Worm (Caenorhabditis elegans): ENCODE measurements around the gene D1005.10.
A peak's percentile ranks its signal among the peaks of the same experiment; 100 is the strongest.

D1005.10 gene

DNA sequence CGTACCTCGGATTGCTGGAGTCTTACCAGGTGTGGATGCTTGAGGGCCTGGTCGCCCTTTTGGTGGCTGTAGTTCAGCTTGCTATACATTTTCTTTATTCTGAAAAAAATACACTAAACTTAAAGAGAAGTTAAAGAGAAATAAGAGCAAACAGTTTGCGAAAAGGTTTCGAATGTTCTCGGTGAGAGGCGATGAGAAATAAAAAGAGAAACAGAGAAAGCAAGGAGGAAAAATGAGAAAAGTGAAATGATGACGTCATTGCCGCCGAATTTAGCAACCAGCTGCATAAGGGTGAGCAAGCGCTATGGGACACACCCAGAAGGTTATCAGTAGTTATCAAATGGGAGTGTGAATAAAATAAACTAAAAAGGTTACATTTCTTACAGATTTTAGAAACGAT, 32.2 kb downstream of the D1005.10 start, which contains the start of gene cebp-1:
cebp-1 (minus strand) TSS at position 99 of the 400 bp plus-strand sequence.
- TF ChIP-seq lin-32 (GFP tag; optimal IDR thresholded peaks at IDR 0.05) = no peak
- no peak for TF ChIP-seq zip-8 (tag; optimal IDR thresholded peaks at IDR 0.05)
- no peak for TF ChIP-seq elt-3 (tag; optimal IDR thresholded peaks at IDR 0.05)
- TF ChIP-seq lsy-2 (tag; optimal IDR thresholded peaks at IDR 0.05) = no peak
- TF ChIP-seq ztf-11 (tag; optimal IDR thresholded peaks at IDR 0.05) = no peak
- TF ChIP-seq nhr-28 (tag; optimal IDR thresholded peaks at IDR 0.05) = no peak
- no peak for TF ChIP-seq snpc-4 (tag; optimal IDR thresholded peaks at IDR 0.05)
- no peak for TF ChIP-seq unc-120 (tag; optimal IDR thresholded peaks at IDR 0.05; ENCODE audit: poor library complexity, severe bottlenecking)
- TF ChIP-seq ces-1 (GFP tag; optimal IDR thresholded peaks at IDR 0.05) = no peak
- TF ChIP-seq unc-62 (GFP tag; optimal IDR thresholded peaks at IDR 0.05) = no peak
- TF ChIP-seq cnd-1 (tag; optimal IDR thresholded peaks at IDR 0.05) = no peak
- no peak for TF ChIP-seq tbx-8 (GFP tag; optimal IDR thresholded peaks at IDR 0.05)
- TF ChIP-seq ceh-39 (tag; optimal IDR thresholded peaks at IDR 0.05) = no peak
- no peak for TF ChIP-seq ceh-43 (GFP tag; optimal IDR thresholded peaks at IDR 0.05)

DNA sequence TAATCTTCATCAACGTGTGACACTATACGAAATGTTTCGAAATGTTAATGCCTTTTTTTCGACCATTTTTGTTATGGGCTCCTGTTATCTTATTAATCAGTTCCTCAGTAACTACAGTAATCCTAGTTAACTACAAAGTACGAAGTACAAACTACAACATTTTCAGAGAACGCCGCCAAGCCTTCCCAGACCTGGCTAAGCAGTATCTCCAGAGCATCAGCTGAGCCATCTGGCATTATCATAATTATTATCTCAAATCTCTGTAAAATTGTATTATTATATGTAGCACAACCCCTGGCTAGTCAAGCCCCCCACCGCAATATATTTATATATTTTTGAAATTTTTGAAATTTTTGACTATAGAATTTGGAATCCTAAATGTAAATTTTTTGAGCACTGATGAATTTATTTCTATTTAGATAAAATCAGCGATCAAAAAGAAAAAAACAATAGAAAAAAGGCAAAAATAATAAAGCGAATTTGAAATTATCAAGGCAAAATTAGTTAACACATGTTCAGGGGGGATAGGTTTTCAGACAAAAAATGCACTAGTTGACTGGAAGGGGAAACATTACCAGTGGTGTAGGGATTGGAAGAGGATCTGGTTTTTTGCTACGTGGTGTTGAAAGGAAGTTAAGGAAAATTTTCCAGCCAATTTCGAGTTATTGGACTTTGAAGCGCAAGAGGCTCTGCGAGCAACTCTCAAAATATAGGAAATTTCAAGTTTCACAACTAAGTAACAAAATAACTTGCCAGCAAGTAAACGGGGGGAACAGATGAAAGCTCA, 34.0 kb downstream of the D1005.10 start:
- TF ChIP-seq sptf-1 (tag; optimal IDR thresholded peaks at IDR 0.05) = no peak
- no peak for TF ChIP-seq elt-1 (tag; optimal IDR thresholded peaks at IDR 0.05; ENCODE audit: borderline replicate concordance, insufficient read depth)
- no peak for TF ChIP-seq lin-32 (GFP tag; optimal IDR thresholded peaks at IDR 0.05)

DNA sequence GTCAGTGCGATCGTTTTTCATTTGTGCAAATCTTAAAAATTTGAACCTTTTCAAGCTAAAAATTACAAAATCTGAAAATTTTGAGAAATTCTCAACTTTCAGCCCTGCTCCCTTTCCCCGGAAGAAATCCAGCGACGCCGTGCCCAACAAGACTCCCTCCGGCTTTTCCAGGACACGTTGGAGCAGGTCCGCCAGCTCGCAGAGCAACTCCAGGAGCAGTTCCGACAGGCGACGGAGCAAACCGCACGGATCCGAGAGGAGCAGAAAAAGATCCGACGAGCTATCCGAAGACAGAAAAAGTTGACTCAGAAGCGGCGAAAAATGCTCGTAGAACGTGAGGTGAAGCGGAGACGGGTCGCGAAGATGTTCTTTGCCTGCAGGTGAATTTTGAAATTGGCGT, 34.7 kb downstream of the D1005.10 start:
- TF ChIP-seq pha-4 (tag; optimal IDR thresholded peaks at IDR 0.05) (no peak), unc-39 (tag; optimal IDR thresholded peaks at IDR 0.05) (no peak)

DNA sequence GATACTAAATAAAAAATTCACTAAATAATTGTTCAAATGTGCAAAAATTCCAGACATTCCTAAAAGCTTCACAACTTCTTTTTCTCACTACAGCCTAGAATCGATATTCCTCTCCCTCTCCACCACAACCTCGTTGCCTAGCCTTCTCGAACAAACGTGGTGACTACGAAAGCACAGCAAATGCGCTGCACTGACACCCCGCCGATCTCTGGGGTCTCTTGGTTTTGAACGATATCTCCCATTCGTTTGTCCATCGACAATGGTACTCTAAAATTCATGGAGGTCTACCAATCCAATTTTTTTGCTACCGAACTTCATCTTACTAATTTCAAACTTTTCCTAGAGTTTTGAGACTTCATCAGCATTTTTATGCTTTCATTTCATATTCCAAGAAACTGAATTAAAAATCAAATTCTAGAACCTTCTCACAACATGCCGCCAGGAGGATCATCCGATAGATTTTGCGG, 35.6 kb downstream of the D1005.10 start, which contains the start of gene W05H7.1:
W05H7.1 (plus strand) TSS at position 417 of the 467 bp plus-strand sequence.
- TF ChIP-seq ceh-39 (tag; optimal IDR thresholded peaks at IDR 0.05) (peak; percentile 47), ham-2 (GFP tag; optimal IDR thresholded peaks at IDR 0.05) (peak; percentile 48), ceh-83 (GFP tag; optimal IDR thresholded peaks at IDR 0.05) (no peak), mep-1 (tag; optimal IDR thresholded peaks at IDR 0.05) (peak; percentile 59), unc-120 (tag; optimal IDR thresholded peaks at IDR 0.05; ENCODE audit: poor library complexity, severe bottlenecking) (no peak), zip-8 (tag; optimal IDR thresholded peaks at IDR 0.05) (no peak), cnd-1 (tag; optimal IDR thresholded peaks at IDR 0.05) (no peak), hlh-1 (tag; optimal IDR thresholded peaks at IDR 0.05) (peak; percentile 38), snpc-4 (tag; optimal IDR thresholded peaks at IDR 0.05) (no peak), nhr-237 (tag; optimal IDR thresholded peaks at IDR 0.05) (peak; percentile 10), M03D4.4 (tag; optimal IDR thresholded peaks at IDR 0.05) (no peak), blmp-1 (tag; optimal IDR thresholded peaks at IDR 0.05) (no peak), bed-3 (GFP tag; optimal IDR thresholded peaks at IDR 0.05) (no peak), mab-5 (tag; optimal IDR thresholded peaks at IDR 0.05) (no peak), lin-13 (tag; optimal IDR thresholded peaks at IDR 0.05) (peak; percentile 32), ces-1 (GFP tag; optimal IDR thresholded peaks at IDR 0.05) (peak; percentile 21), nhr-28 (tag; optimal IDR thresholded peaks at IDR 0.05) (no peak), elt-1 (tag; optimal IDR thresholded peaks at IDR 0.05; ENCODE audit: borderline replicate concordance, insufficient read depth) (no peak), sptf-1 (tag; optimal IDR thresholded peaks at IDR 0.05) (no peak), lsy-2 (tag; optimal IDR thresholded peaks at IDR 0.05) (peak; percentile 28), pha-4 (tag; optimal IDR thresholded peaks at IDR 0.05) (no peak)

DNA sequence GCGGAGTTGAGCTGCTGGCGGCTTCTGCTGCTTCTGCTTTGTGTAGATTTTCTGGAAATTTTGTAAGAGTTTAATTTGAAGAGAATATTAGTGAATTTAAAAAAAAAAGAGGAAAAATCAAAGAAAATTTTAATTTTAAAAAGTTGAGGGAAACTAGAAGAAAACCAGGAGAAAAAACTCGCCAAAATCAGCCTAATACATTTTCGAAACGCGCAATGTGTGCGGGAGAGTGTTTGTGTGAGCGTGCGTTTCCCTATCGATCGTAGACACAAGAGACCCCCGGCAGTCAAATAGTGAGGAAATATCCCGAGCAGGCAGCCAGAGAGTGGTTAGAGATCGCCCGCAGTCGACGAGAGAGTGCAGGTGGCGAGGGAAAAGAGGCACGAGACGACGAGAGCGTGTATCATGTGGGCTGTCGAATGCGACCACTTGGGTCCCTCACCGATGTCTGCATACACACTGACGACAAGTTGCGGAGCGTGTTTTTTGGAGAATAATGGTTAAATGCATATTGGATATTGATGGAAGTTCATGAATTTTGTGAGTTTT, 39.3 kb downstream of the D1005.10 start, which contains the start of gene zfp-3:
zfp-3 (minus strand) TSS at position 51 of the 549 bp plus-strand sequence.
- TF ChIP-seq sptf-1 (tag; optimal IDR thresholded peaks at IDR 0.05) (peak; percentile 66), ztf-11 (tag; optimal IDR thresholded peaks at IDR 0.05) (peak; percentile 55), lsy-2 (tag; optimal IDR thresholded peaks at IDR 0.05) (peak; percentile 44), nhr-237 (tag; optimal IDR thresholded peaks at IDR 0.05) (peak; percentile 90), M03D4.4 (tag; optimal IDR thresholded peaks at IDR 0.05) (peak; percentile 37), pha-4 (tag; optimal IDR thresholded peaks at IDR 0.05) (peak; percentile 93), flh-1 (GFP tag; optimal IDR thresholded peaks at IDR 0.05) (no peak), sem-2 (GFP tag; optimal IDR thresholded peaks at IDR 0.05) (no peak), drap-1 (GFP tag; optimal IDR thresholded peaks at IDR 0.05) (peak; percentile 45), unc-62 (GFP tag; optimal IDR thresholded peaks at IDR 0.05) (peak; percentile 72), unc-120 (tag; optimal IDR thresholded peaks at IDR 0.05; ENCODE audit: poor library complexity, severe bottlenecking) (peak; percentile 60), cnd-1 (tag; optimal IDR thresholded peaks at IDR 0.05) (no peak), hlh-1 (tag; optimal IDR thresholded peaks at IDR 0.05) (peak; percentile 63), ces-1 (GFP tag; optimal IDR thresholded peaks at IDR 0.05) (peak; percentile 83), lin-13 (tag; optimal IDR thresholded peaks at IDR 0.05) (peak; percentile 92), mep-1 (tag; optimal IDR thresholded peaks at IDR 0.05) (peak; percentile 83), mls-2 (tag; optimal IDR thresholded peaks at IDR 0.05) (peak; percentile 69), nhr-76 (tag; optimal IDR thresholded peaks at IDR 0.05) (no peak), ceh-39 (tag; optimal IDR thresholded peaks at IDR 0.05) (peak; percentile 98)
